Worm (Caenorhabditis elegans) whole organism, young adult: ENCODE measurements around the gene C13B4.1.

Source experiments
- B0336.3 ChIP-seq: fragments of 200-800 bp; sonication (Bioruptor generic); IDR thresholded peaks from 2 replicates; pipeline ENCODE4 v1.3.6; 2022; ENCODE audit warnings: missing genetic modification characterization, missing compliant biosample characterization
- C06A6.2 ChIP-seq: fragments of 200-800 bp; sonication (Bioruptor generic); conservative IDR thresholded peaks from 2 replicates; pipeline ENCODE4 v1.3.6; 2022; ENCODE audit warnings: missing genetic modification characterization, missing compliant biosample characterization
- D2030.7 ChIP-seq: fragments of 200-800 bp; sonication (Bioruptor generic); IDR thresholded peaks from 2 replicates; pipeline ENCODE4 v1.3.6; 2022; ENCODE audit warnings: missing genetic modification reagents, missing genetic modification characterization, missing compliant biosample characterization
- F22D6.2 ChIP-seq: sonication (generic microtip); optimal IDR thresholded peaks from 2 replicates; lab custom pipeline; 2016; ENCODE audit warnings: mild to moderate bottlenecking, missing genetic modification characterization, missing compliant biosample characterization
- F33H1.4 ChIP-seq: fragments of 200-800 bp; sonication (Bioruptor generic); IDR thresholded peaks from 2 replicates; pipeline ENCODE4 v1.3.6; 2022; ENCODE audit warnings: missing genetic modification reagents, missing genetic modification characterization, missing compliant biosample characterization
- F37B4.10 ChIP-seq: fragments of 200-800 bp; sonication (Bioruptor generic); IDR thresholded peaks from 2 replicates; pipeline ENCODE4 v1.3.6; 2022; ENCODE audit warnings: missing genetic modification characterization, missing compliant biosample characterization
- F49E8.2 ChIP-seq: sonication (generic microtip); optimal IDR thresholded peaks from 3 replicates; lab custom pipeline; 2017; ENCODE audit warnings: missing genetic modification characterization, mild to moderate bottlenecking, missing compliant biosample characterization, antibody characterized with exemption, moderate library complexity; ENCODE audit not compliant: insufficient read depth
- T07F8.4 ChIP-seq: sonication (generic microtip); optimal IDR thresholded peaks from 2 replicates; lab custom pipeline; 2016; ENCODE audit warnings: mild to moderate bottlenecking, missing genetic modification characterization, moderate library complexity, missing compliant biosample characterization
- T26A5.8 ChIP-seq: sonication (generic microtip); optimal IDR thresholded peaks from 2 replicates; lab custom pipeline; 2016; ENCODE audit warnings: missing genetic modification characterization, missing compliant biosample characterization
- Y67H2A.10 ChIP-seq: fragments of 200-800 bp; sonication (Bioruptor generic); conservative IDR thresholded peaks from 2 replicates; pipeline ENCODE4 v1.3.6; 2022; ENCODE audit warnings: missing genetic modification reagents, missing genetic modification characterization, missing compliant biosample characterization
- aptf-3 ChIP-seq: fragments of 200-800 bp; sonication (Bioruptor generic); IDR thresholded peaks from 2 replicates; pipeline ENCODE4 v1.3.6; 2022; ENCODE audit warnings: missing genetic modification characterization, missing compliant biosample characterization
- attf-6 ChIP-seq: fragments of 200-800 bp; sonication (Bioruptor generic); IDR thresholded peaks from 2 replicates; pipeline ENCODE4 v1.3.6; 2022; ENCODE audit warnings: missing genetic modification reagents, missing genetic modification characterization, missing compliant biosample characterization
- bed-1 ChIP-seq: fragments of 200-800 bp; sonication (Bioruptor generic); IDR thresholded peaks from 2 replicates; pipeline ENCODE4 v1.3.6; 2022; ENCODE audit warnings: missing genetic modification reagents, missing genetic modification characterization, missing compliant biosample characterization
- bed-2 ChIP-seq: fragments of 200-800 bp; sonication (Bioruptor generic); IDR thresholded peaks from 2 replicates; pipeline ENCODE4 v1.3.6; 2022; ENCODE audit warnings: missing genetic modification reagents, missing genetic modification characterization, missing compliant biosample characterization
- cebp-1 ChIP-seq, 2 experiments: fragments of 200-800 bp in 1 of 2; sonication (Bioruptor generic) in 1 of 2; sonication (generic microtip) in 1 of 2; IDR thresholded peaks in 1 of 2; optimal IDR thresholded peaks in 1 of 2; 2 replicates each; pipeline versions ENCODE4 v1.3.6 to Lab custom; 2017 to 2022; ENCODE audit warnings: missing compliant biosample characterization in 2 of 2, missing genetic modification characterization in 2 of 2, mild to moderate bottlenecking in 1 of 2, missing genetic modification reagents in 1 of 2, moderate library complexity in 1 of 2
- ceh-27 ChIP-seq: fragments of 200-800 bp; sonication (Bioruptor generic); optimal IDR thresholded peaks from 2 replicates; lab custom pipeline; 2018; ENCODE audit warnings: mild to moderate bottlenecking, missing genetic modification characterization, moderate library complexity, missing compliant biosample characterization
- chd-7 ChIP-seq: sonication (generic microtip); optimal IDR thresholded peaks from 2 replicates; lab custom pipeline; 2016; ENCODE audit warnings: mild to moderate bottlenecking, missing genetic modification characterization, moderate library complexity, missing compliant biosample characterization
- dpl-1 ChIP-seq: fragments of 150-350 bp; optimal IDR thresholded peaks from 2 replicates; lab custom pipeline; 2014; ENCODE audit warnings: missing biosample characterization, missing genetic modification reagents, missing genetic modification characterization
- efl-1 ChIP-seq: fragments of 150-350 bp; optimal IDR thresholded peaks from 2 replicates; lab custom pipeline; 2014; ENCODE audit warnings: missing biosample characterization, missing genetic modification reagents, missing genetic modification characterization
- egl-18 ChIP-seq: fragments of 200-800 bp; sonication (Bioruptor generic); IDR thresholded peaks from 2 replicates; pipeline ENCODE4 v1.3.6; 2022; ENCODE audit warnings: missing genetic modification reagents, missing genetic modification characterization, missing compliant biosample characterization
- ets-4 ChIP-seq: fragments of 200-800 bp; sonication (Bioruptor generic); optimal IDR thresholded peaks from 2 replicates; lab custom pipeline; 2018; ENCODE audit warnings: mild to moderate bottlenecking, missing genetic modification characterization, missing compliant biosample characterization
- hmg-1.2 ChIP-seq: fragments of 200-800 bp; sonication (Bioruptor generic); IDR thresholded peaks from 2 replicates; pipeline ENCODE4 v1.3.6; 2022; ENCODE audit warnings: missing genetic modification reagents, missing genetic modification characterization, missing compliant biosample characterization
- let-607 ChIP-seq, 2 experiments: fragments of 200-800 bp in 1 of 2; sonication (Bioruptor generic) in 1 of 2; sonication (generic microtip) in 1 of 2; optimal IDR thresholded peaks; 2 replicates each; lab custom pipeline; 2016 to 2018; ENCODE audit warnings: mild to moderate bottlenecking in 2 of 2, missing compliant biosample characterization in 2 of 2, missing genetic modification characterization in 2 of 2, moderate library complexity in 2 of 2, missing genotype in 1 of 2
- lin-35 ChIP-seq, 3 experiments: fragments of 150-350 bp in 2 of 3; sonication (generic microtip) in 1 of 3; optimal IDR thresholded peaks; 2 replicates each; lab custom pipeline; 2014 to 2018; ENCODE audit warnings: missing biosample characterization in 3 of 3, missing genetic modification characterization in 3 of 3, missing genetic modification reagents in 3 of 3
- lin-40 ChIP-seq: sonication (generic microtip); optimal IDR thresholded peaks from 2 replicates; lab custom pipeline; 2016; ENCODE audit warnings: missing genetic modification characterization, mild to moderate bottlenecking, missing compliant biosample characterization, missing genotype, missing genetic modification reagents
- lsy-27 ChIP-seq: sonication (generic microtip); optimal IDR thresholded peaks from 2 replicates; lab custom pipeline; 2017; ENCODE audit warnings: missing genetic modification characterization, mild to moderate bottlenecking, missing compliant biosample characterization, antibody characterized with exemption, missing genotype, borderline replicate concordance; ENCODE audit not compliant: insufficient read depth
- madf-10 ChIP-seq: sonication (generic microtip); optimal IDR thresholded peaks from 2 replicates; lab custom pipeline; 2016; ENCODE audit warnings: mild to moderate bottlenecking, missing genetic modification characterization, missing compliant biosample characterization
- madf-6 ChIP-seq: fragments of 200-800 bp; sonication (Bioruptor generic); IDR thresholded peaks from 2 replicates; pipeline ENCODE4 v1.3.6; 2022; ENCODE audit warnings: missing genetic modification reagents, missing genetic modification characterization, missing compliant biosample characterization
- madf-8 ChIP-seq: fragments of 200-800 bp; sonication (Bioruptor generic); conservative IDR thresholded peaks from 2 replicates; pipeline ENCODE4 v1.3.6; 2022; ENCODE audit warnings: missing genetic modification reagents, missing genetic modification characterization, missing compliant biosample characterization
- mcd-1 ChIP-seq: fragments of 200-800 bp; sonication (Bioruptor generic); IDR thresholded peaks from 2 replicates; pipeline ENCODE4 v1.3.6; 2022; ENCODE audit warnings: missing genetic modification reagents, missing genetic modification characterization, missing compliant biosample characterization
- mxl-1 ChIP-seq: sonication (generic microtip); optimal IDR thresholded peaks from 2 replicates; lab custom pipeline; 2016; ENCODE audit warnings: missing genetic modification characterization, missing compliant biosample characterization
- nfyb-1 ChIP-seq: fragments of 200-800 bp; sonication (Bioruptor generic); IDR thresholded peaks from 2 replicates; pipeline ENCODE4 v1.3.6; 2022; ENCODE audit warnings: missing genetic modification reagents, missing genetic modification characterization, missing compliant biosample characterization
- nhr-120 ChIP-seq: fragments of 200-800 bp; sonication (Bioruptor generic); IDR thresholded peaks from 2 replicates; pipeline ENCODE4 v1.3.6; 2022; ENCODE audit warnings: missing genetic modification characterization, missing compliant biosample characterization
- nhr-27 ChIP-seq: fragments of 200-800 bp; sonication (Bioruptor generic); optimal IDR thresholded peaks from 2 replicates; lab custom pipeline; 2018; ENCODE audit warnings: mild to moderate bottlenecking, missing genetic modification characterization, moderate library complexity, missing compliant biosample characterization
- pha-4 ChIP-seq: fragments of 150-350 bp; sonication (generic microtip); optimal IDR thresholded peaks from 2 replicates; lab custom pipeline; 2014; ENCODE audit warnings: missing biosample characterization, missing genetic modification reagents, missing genetic modification characterization
- rec-8 ChIP-seq, 2 experiments: sonication (generic microtip); optimal IDR thresholded peaks; 2 replicates each; lab custom pipeline; 2016; ENCODE audit warnings: mild to moderate bottlenecking in 2 of 2, missing genetic modification characterization in 2 of 2, missing genetic modification reagents in 2 of 2, missing genotype in 2 of 2, missing biosample characterization in 1 of 2, missing compliant biosample characterization in 1 of 2, moderate library complexity in 1 of 2
- rpc-1 ChIP-seq, 2 experiments: fragments of 150-350 bp in 1 of 2; sonication (generic microtip) in 1 of 2; optimal IDR thresholded peaks; 2 replicates each; lab custom pipeline; 2014 to 2018; ENCODE audit warnings: missing biosample characterization in 1 of 2, missing genetic modification characterization in 1 of 2, missing genetic modification reagents in 1 of 2, missing genotype in 1 of 2
- sdz-38 ChIP-seq: sonication (generic microtip); optimal IDR thresholded peaks from 2 replicates; lab custom pipeline; 2016; ENCODE audit warnings: missing genotype, missing genetic modification characterization, missing compliant biosample characterization
- snpc-1.1 ChIP-seq: sonication (generic microtip); optimal IDR thresholded peaks from 2 replicates; lab custom pipeline; 2017; ENCODE audit warnings: missing genetic modification characterization, mild to moderate bottlenecking, missing compliant biosample characterization, antibody characterized with exemption, moderate library complexity, missing genotype, missing genetic modification reagents; ENCODE audit not compliant: insufficient read depth
- snpc-3.4 ChIP-seq: sonication (generic microtip); optimal IDR thresholded peaks from 2 replicates; lab custom pipeline; 2017; ENCODE audit warnings: missing genetic modification characterization, mild to moderate bottlenecking, missing compliant biosample characterization, antibody characterized with exemption, moderate library complexity, missing genotype, missing genetic modification reagents
- tbx-9 ChIP-seq: sonication (generic microtip); optimal IDR thresholded peaks from 2 replicates; lab custom pipeline; 2016; ENCODE audit warnings: borderline replicate concordance, missing genetic modification characterization, inconsistent platforms, missing compliant biosample characterization
- tlf-1 ChIP-seq: fragments of 200-800 bp; sonication (Bioruptor generic); optimal IDR thresholded peaks from 2 replicates; lab custom pipeline; 2018; ENCODE audit warnings: mild to moderate bottlenecking, missing genetic modification characterization, missing compliant biosample characterization
- unc-130 ChIP-seq: sonication (generic microtip); optimal IDR thresholded peaks from 2 replicates; lab custom pipeline; 2016; ENCODE audit warnings: missing genetic modification reagents, missing genetic modification characterization, missing compliant biosample characterization
- unc-62 ChIP-seq: fragments of 150-350 bp; optimal IDR thresholded peaks from 2 replicates; lab custom pipeline; 2014; ENCODE audit warnings: missing biosample characterization, missing genetic modification reagents, missing genetic modification characterization
- ztf-26 ChIP-seq: sonication (generic microtip); optimal IDR thresholded peaks from 2 replicates; lab custom pipeline; 2017; ENCODE audit warnings: missing genetic modification characterization, missing compliant biosample characterization
- ztf-28 ChIP-seq: fragments of 200-800 bp; sonication (Bioruptor generic); IDR thresholded peaks from 2 replicates; pipeline ENCODE4 v1.3.6; 2022; ENCODE audit warnings: missing genetic modification reagents, missing genetic modification characterization, missing compliant biosample characterization

Gene C13B4.1

ce11 chrII:14496809-14497208 lies 17.4 kb upstream of the C13B4.1 start (continued):
- TF ChIP-seq efl-1 (GFP tag; lab: Kevin White, UChicago) (peak; percentile 9), nhr-27 (no peak), F33H1.4 (GFP tag; lab: Robert Waterston, UW) (peak; percentile 54), unc-62 (GFP tag; lab: Kevin White, UChicago) (no peak), sdz-38 (tag; lab: Kevin White, UChicago) (peak; percentile 8), snpc-3.4 (tag; lab: Kevin White, UChicago) (peak; percentile 85), T07F8.4 (tag; lab: Kevin White, UChicago) (peak; percentile 91), pha-4 (no peak), cebp-1 (GFP tag; IDR thresholded peaks at IDR 0.05; lab: Robert Waterston, UW) (peak; percentile 47; the same call in 1 of the 2 replicates), cebp-1 (tag; optimal IDR thresholded peaks at IDR 0.05; lab: Kevin White, UChicago) (peak; percentile 85), tbx-9 (tag; lab: Kevin White, UChicago) (peak; percentile 59), attf-6 (GFP tag; lab: Robert Waterston, UW) (0 out of 2 replicates have a peak, but pooled peaks have one; percentile 66), bed-2 (peak; percentile 61; the same call in 1 of the 2 replicates), nhr-120 (GFP tag; lab: Robert Waterston, UW) (peak; percentile 89; the same call in 1 of the 2 replicates), F22D6.2 (tag; lab: Kevin White, UChicago) (peak; percentile 42), F37B4.10 (no peak), aptf-3 (GFP tag; lab: Robert Waterston, UW) (0 out of 2 replicates have a peak, but pooled peaks have one; percentile 70), chd-7 (tag; lab: Kevin White, UChicago) (peak; percentile 92), let-607 (tag; optimal IDR thresholded peaks at IDR 0.05; lab: Kevin White, UChicago) (peak; percentile 63 to 65), dpl-1 (GFP tag; lab: Kevin White, UChicago) (peak; percentile 14), madf-8 (GFP tag; lab: Robert Waterston, UW) (peak; percentile 36; the same call in 1 of the 2 replicates), bed-1 (GFP tag; lab: Robert Waterston, UW) (no peak), ceh-27 (peak; percentile 90), hmg-1.2 (GFP tag; lab: Robert Waterston, UW) (peak; percentile 84), nfyb-1 (GFP tag; lab: Robert Waterston, UW) (peak; percentile 95), lin-40 (tag; lab: Kevin White, UChicago) (peak; percentile 83), mxl-1 (tag; lab: Kevin White, UChicago) (peak; percentile 95), madf-6 (GFP tag; lab: Robert Waterston, UW) (peak; percentile 78), rec-8 (tag; optimal IDR thresholded peaks at IDR 0.05; lab: Kevin White, UChicago) (peak; percentile 86 to 91), F49E8.2 (tag; lab: Kevin White, UChicago) (peak; percentile 80), egl-18 (GFP tag; lab: Robert Waterston, UW) (no peak), ets-4 (GFP tag; lab: Kevin White, UChicago) (peak; percentile 64), ztf-26 (tag; lab: Kevin White, UChicago) (peak; percentile 91), T26A5.8 (tag; lab: Kevin White, UChicago) (peak; percentile 16), lsy-27 (tag; lab: Kevin White, UChicago) (peak; percentile 58), unc-130 (GFP tag; lab: Kevin White, UChicago) (peak; percentile 57), C06A6.2 (peak; percentile 66), Y67H2A.10 (GFP tag; lab: Robert Waterston, UW) (peak; percentile 36; the same call in 1 of the 2 replicates), D2030.7 (GFP tag; lab: Robert Waterston, UW) (peak; percentile 84), tlf-1 (peak; percentile 60), rpc-1 (optimal IDR thresholded peaks at IDR 0.05; lab: Kevin White, UChicago) (peak; percentile 93), rpc-1 (tag; optimal IDR thresholded peaks at IDR 0.05; lab: Kevin White, UChicago) (peak; percentile 98), ztf-28 (GFP tag; lab: Robert Waterston, UW) (peak; percentile 63; the same call in 1 of the 2 replicates), madf-10 (peak; percentile 90), B0336.3 (GFP tag; lab: Robert Waterston, UW) (peak; percentile 87), snpc-1.1 (tag; lab: Kevin White, UChicago) (peak; percentile 86), lin-35 (GFP tag; optimal IDR thresholded peaks at IDR 0.05; lab: Kevin White, UChicago) (peak in 1 of 3 experiments; percentile 79), mcd-1 (GFP tag; lab: Robert Waterston, UW) (peak; percentile 71)
